Fruit fly (Drosophila melanogaster): ENCODE data around the gene CG4467.

DNA sequence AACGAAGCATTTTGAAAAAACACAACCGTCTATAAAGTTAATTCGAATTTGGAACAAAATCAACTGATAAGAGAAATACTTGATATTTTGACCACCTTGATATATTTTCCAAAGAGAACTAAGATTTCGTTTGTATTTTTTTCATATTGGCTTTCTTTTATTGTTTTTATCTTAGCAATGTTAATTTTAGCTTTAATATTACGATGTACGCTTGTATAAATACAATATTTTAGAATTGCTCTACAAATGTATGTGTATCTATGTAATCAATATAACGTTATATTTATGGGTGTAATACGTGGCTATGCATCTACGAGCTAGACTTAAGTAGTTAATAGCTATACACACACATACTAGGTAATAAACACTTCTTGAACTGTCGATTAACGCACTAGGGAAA lies 41.4 kb upstream of the CG4467 start, which contains the start of gene bb8:
- TF ChIP-seq usp (GFP tag; optimal IDR thresholded peaks at IDR 0.05) (no peak), pan (optimal IDR thresholded peaks at IDR 0.05) (no peak)
